Fruit fly (Drosophila melanogaster) whole organism, larva: ENCODE results near the gene mdlc.

Source experiments
- noc ChIP-seq: fragments of 200-800 bp; sonication (Bioruptor generic); optimal IDR thresholded peaks from 3 replicates; lab custom pipeline; 2019; ENCODE audit warnings: missing biosample characterization, mild to moderate bottlenecking, missing genetic modification characterization, moderate library complexity

The mdlc gene

DNA sequence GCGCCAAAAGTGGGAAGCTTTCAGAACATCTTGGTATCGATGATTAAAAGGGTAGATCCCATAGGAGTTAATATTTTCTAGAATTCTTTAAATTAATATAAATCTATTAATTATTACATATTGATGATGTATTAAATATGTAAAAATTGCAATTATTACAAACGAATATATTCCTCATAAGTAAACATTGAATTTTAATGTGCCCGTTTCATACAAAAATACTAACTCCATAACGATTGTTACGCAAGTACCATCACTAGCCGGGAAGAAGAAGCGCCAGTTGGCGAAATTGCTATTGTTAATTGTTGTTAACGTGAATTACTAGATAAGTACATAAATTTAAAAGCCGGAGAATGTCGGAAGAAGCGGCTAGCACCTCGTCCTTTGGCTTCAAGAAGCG is at the start of gene mdlc:
Gene mdlc (plus strand): TSS at position 248 of the 400 bp plus-strand sequence.
- TF ChIP-seq noc (tag; lab: Kevin White, UChicago), result no peak

DNA sequence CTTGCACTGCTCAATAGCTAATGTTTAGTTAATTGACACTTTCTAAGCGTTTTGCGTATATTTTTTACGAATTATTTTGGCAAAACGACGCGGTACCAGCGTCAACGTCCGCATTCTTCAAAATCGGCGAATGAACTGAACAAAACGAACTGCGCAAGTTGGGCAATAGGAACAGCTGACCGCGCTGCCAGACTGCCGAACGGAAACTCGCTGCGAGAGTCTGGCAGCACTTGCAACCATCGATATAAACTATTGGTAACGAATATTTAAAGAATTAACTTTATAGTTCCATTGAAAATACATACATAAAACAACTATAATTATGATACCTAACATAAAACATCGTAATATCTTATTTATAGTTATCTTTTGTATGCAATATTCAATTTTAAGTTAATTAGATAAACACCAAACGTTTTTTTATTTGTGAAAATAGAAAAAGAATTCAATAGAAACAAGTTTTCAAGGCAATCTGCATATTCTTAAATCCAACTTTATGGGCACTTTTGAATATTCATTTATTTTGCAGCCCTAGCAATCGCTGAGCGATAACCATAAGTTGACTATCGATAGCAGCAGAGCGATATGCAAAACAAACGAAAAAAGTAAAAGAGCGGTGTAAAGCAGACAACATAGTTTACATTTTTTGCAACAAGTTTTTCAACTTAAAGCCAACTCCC is 49.0 kb upstream of the mdlc start, which contains the start of the genes Hs6st and MED25:
Gene Hs6st (minus strand): TSS at position 141 of the 680 bp plus-strand sequence.
Gene MED25 (plus strand): TSS at position 576 of the 680 bp plus-strand sequence.
- peak; percentile 61 for TF ChIP-seq noc (tag; lab: Kevin White, UChicago)

DNA sequence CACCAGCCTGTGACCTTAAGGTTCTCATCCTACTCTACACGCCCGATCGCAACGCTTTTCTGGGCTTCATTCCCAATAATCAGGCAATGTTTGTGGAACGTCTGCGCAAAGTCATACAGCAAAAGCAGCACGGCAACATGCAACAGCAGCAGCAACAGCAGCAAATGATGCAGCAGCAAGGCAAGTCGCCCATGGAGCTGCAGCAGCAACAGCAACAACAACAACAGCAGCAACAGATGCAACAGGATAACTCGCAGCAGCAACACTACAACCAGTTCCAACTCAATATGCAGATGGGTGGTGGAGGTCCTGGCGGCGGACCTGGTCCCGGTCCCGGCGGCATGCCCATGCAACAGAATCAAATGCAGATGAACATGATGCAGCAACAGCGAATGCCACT is 46.6 kb upstream of the mdlc start:
- no peak for TF ChIP-seq noc (tag; lab: Kevin White, UChicago)

DNA sequence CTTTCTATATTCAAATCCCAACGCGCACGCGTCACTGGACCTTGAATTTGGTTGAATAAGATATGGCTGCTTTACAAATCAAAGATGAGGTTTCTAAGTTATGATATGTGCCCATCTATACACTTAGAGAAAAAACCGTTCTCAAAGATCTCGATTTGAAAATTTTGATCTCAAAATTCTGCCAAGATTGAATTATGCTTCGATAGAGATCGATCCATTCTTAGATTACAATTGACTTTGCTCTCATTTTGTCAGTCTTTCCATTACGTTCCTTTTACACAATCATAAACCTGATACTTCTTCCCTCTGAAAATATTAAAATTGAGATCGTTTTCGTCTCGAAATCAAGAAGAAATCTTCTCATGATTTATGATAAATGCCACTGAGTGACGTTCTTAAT is 44.9 kb upstream of the mdlc start:
- TF ChIP-seq noc (tag; lab: Kevin White, UChicago), result no peak

DNA sequence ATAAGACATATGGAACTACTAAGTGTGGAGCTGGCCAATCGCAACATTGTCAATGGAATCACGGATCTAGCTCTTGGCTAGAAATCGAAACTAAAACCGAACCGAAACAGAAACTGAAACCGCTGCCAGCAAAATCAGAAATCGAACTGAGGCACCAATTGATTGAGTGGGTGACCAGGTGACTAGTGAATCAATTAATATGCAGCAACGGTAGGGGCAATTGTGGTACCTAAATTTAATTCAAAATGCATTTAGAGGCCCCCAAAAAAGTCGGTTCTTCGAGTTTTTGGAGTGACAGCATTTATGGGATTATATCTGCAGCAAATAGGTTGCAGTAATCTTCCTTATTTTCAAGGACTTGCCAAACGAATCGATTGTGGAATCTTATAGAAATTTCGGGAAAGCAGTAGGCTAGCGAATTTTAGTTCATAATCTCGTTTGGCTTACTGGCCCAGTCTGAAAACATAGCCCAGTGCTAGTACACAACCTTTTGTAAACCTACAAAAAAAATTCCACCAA is 44.1 kb upstream of the mdlc start, which contains the start of the genes CG17190 and CG4836:
Gene CG17190 (minus strand): TSS at position 101 of the 519 bp plus-strand sequence.
Gene CG4836 (plus strand): TSS at position 469 of the 519 bp plus-strand sequence.
- no peak for TF ChIP-seq noc (tag; lab: Kevin White, UChicago)

DNA sequence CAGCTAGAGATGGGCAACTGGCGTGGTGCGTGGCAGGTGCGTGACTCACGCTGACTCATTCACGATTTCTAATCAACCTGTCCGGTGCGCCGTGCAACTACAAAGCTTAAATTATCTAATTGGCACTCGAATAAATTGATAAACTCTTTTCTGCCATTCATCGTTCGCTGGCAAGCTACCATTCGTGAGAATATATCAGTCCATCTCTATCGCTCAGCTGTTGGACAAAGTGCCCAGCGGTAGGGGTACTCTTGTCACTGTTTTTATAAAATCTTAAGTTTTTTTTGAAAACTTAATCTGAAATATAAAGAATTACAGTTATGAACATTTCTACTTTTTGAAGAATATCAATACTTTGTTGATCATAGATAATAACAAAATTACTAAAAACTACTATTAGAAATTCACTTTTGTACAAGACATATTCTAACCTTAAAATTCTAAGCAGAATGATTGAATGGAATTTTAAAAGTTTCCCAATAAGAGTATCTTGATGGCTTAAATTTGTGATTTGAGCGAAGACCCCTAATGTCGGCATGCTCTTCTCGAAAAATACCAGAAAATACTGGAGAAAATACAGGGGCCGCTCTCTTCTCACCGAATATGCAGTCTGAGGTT is 36.3 kb upstream of the mdlc start, which contains the start of the genes PIG-L and psidin:
Gene PIG-L (minus strand): TSS at position 187 of the 618 bp plus-strand sequence.
Gene psidin (plus strand): TSS at position 553 of the 618 bp plus-strand sequence.
- no peak for TF ChIP-seq noc (tag; lab: Kevin White, UChicago)

DNA sequence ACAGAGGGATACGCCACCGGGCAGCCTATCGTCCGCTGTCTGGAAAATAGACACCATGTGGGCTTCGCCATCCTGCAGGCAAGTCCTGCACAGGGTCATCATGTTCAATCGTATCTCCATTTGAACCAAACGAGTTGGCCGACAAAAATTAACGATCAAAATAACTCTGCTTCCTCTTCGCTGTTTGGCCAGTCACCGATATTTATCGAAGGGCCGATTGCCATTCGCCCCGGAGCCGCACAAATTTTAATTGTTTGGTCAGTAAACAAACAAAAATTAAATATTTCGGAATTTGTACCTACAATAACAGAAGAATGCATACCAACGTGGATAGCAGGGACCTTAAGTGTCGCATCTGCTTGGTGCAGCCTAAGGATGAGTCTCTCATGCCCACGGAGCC is 29.7 kb upstream of the mdlc start, which contains the start of the genes CG4424 and CG4854:
Gene CG4424 (minus strand): TSS at position 200 of the 400 bp plus-strand sequence.
Gene CG4854 (plus strand): TSS at position 218 of the 400 bp plus-strand sequence.
- no peak for TF ChIP-seq noc (tag; lab: Kevin White, UChicago)

DNA sequence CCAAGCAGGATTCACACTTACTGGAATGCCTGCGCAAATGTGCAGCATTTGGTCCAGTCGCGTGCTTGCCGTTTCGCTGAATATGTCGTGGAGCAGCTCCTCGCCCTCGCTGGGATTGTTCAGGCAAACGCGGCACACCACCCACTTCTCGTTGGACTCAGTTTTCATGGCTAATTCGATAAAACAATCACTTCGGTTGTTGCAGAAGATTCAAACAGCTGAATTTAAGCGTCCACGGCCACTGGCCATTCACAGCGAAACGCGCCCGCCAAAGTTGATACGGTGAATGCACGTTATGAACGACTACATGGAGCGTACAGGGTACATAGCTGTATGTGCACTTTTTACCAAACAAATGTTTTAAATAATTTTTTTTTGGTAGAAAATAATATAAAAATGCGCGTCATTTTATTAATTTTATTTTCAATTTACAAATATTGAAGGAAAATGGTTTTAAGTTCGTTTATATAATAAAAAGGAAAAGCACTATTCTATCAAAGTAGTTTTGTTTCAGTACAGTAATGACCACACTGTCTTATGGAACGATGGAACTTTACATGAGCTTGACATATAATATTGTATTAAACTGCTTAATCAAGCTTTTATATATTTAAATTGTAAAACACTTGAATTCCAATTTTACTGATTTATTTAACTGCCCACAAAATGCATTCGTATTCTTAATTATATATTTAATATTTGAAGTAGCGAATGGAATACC is 26.3 kb upstream of the mdlc start, which contains the start of gene trem:
Gene trem (minus strand): TSS at position 267 of the 721 bp plus-strand sequence.
- peak; percentile 75 for TF ChIP-seq noc (tag; lab: Kevin White, UChicago)

DNA sequence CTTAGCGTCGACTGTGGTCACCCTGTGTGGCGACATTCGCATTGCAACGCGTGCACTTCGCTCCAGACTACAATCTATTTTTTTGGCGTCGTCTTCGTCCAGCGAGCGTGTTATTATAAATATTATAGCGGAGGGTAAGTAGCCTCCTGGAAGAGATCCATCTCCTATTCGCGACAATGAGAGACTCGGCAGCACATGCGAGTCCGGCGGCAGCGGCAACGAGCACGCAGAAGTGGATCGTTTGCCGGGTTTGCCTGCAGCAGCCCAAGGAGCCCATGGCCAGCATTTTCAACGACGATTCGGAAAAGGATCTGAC is 25.8 kb upstream of the mdlc start, which contains the start of gene idc:
Gene idc (plus strand): TSS at position 60 of the 316 bp plus-strand sequence.
- no peak for TF ChIP-seq noc (tag; lab: Kevin White, UChicago)

DNA sequence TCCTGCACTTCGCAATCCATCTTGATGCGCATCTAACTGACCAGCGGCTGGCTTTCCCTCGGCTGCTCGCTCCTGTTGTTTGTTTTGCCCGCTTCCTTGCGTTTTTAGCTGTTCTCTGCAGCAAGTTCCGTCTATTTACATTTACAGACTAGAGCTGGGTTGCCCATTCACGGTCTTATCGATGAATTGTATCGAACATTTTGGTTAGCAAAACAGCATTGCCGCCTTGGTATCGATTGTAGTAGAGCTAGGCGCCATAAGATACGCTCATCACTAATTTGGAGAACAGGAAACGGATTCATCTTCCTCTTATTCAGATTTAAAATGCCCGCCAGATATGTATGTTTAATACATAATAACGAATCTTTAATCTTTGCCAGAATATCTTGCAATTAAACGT is 21.7 kb upstream of the mdlc start, which contains the start of gene Regnase-1:
Gene Regnase-1 (minus strand): TSS at position 170 of the 400 bp plus-strand sequence.
- peak; percentile 68 for TF ChIP-seq noc (tag; lab: Kevin White, UChicago)

DNA sequence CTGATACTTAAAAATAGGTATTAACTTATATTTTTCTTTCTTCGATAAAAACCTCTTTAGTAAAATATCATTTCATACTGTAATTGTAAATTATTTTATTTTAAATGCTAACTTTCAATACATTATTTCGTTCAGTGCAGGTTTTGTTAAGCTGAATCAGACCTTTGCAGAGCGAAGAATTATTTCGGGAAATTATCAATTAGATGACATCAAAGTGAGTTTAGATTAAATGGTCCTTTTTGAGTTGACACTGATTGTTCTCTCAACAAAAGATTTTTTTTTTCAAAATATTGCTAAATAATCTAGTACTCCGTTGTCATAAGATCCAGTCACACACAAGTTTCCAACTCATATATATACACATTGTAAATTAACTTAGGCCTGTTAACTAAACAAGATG is 15.1 kb upstream of the mdlc start, which contains the start of the genes CG33934 and Indy-2:
Gene CG33934 (plus strand): TSS at position 301 of the 400 bp plus-strand sequence.
Gene Indy-2 (plus strand): TSS at position 301 of the 400 bp plus-strand sequence.
- TF ChIP-seq noc (tag; lab: Kevin White, UChicago), result no peak

DNA sequence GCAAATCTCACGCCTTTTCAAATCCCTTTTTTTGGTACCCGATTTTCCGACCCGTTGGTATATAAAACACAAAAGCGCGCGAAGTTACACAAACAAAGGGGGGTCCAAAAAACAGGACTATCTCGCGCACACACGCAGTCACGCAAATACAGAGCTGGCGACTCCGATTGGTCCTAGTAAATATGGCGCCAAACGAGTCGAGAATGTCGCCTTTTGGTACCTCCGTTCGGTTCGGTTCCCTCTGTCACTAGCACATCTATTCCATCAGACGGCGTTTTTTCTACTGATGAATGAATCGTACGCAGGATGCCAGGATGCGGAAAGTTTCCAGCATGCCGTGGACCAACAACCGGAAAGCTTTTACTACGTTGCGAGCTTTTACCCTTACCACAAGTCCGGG is 1.7 kb upstream of the mdlc start, which contains the start of gene CG17193:
Gene CG17193 (minus strand): TSS at position 289 of the 400 bp plus-strand sequence.
- no peak for TF ChIP-seq noc (tag; lab: Kevin White, UChicago)

DNA sequence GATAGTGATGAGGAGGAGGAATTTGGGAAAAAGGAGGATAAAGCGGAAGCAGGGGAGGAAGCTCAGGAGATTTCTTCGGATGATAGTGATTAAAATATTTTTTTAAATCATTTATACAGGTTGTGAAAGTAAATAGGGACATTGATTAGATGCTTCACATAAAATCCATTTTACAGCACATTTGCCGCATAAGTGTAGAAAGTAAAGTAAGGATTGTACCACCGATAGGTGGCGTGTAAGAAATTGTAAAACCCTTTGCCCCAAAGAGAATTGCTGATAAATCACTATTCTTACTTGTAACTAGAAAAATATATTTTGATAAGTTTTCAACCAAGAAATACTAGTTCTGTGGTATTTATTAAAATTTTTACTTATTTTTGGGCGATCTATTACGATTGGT is 1.4 kb downstream of the mdlc start:
- TF ChIP-seq noc (tag; lab: Kevin White, UChicago), result no peak

DNA sequence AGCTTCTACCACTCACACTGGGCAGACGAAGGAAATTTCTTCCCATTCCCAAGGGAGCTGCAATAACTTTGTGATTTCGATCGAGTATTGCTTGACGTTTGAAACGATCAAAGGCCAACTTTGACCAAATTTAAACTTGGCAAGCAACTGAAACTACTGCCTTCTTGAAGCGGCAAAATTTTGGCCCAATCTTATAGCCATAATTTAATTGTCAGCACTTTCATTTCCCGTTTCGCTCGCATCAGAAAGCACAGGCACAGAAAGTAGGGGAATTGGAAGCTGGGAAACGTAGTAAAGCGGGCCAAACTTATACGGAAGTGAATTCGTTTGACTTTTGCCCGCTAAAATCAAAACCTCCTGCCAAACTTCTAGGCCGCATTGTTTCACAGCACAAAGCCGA is 2.1 kb downstream of the mdlc start, which contains the start of gene CG4390:
Gene CG4390 (minus strand): TSS at position 101 of the 400 bp plus-strand sequence.
- no peak for TF ChIP-seq noc (tag; lab: Kevin White, UChicago)

DNA sequence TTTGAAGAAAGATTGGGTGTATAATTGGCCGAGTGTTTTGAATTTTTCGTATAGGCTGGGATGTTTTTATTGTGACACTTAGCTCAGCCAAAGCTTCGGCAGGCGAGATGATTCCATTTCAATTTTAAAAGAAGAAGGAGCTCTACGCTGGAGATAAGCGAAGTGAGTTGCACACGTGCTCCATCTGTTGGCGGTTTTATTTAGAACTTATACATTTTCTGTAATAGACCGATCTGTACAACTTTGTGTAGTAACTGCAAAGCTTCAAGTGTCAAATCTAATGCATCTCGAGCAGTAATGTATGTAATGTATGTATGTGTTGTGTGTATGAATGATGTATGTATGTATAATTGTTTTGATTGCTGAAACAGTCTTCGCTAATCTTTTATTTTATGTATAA is 8.9 kb downstream of the mdlc start:
- TF ChIP-seq noc (tag; lab: Kevin White, UChicago), result no peak
